Worm (Caenorhabditis elegans): ENCODE data around the gene pqn-65.
A peak's percentile ranks its signal among the peaks of the same experiment; 100 is the strongest.

Gene pqn-65

DNA sequence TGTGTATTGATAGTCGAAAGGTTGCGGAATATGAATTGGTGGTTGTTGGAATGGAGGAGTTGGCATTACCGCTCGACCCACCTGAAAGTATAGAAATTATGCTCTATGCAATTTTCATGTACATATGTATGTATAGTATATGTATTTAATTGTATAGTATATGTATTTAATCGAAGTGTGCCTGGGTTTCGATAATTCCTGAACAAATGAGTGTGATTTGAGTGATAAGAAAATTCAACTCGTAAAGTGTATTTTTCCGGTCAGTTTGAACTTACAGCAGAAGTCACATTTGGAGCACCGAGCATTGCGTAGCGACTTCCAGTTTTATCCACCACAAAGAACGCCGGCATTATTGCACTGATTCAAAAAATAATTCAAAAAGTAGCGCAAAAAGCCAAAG, 39.3 kb upstream of the pqn-65 start:
- TF ChIP-seq ttx-3 (tag; optimal IDR thresholded peaks at IDR 0.05) (no peak), ceh-14 (tag; optimal IDR thresholded peaks at IDR 0.05) (no peak), ceh-31 (tag; optimal IDR thresholded peaks at IDR 0.05) (no peak), C08G9.2 (tag; optimal IDR thresholded peaks at IDR 0.05) (no peak), hlh-13 (GFP tag; optimal IDR thresholded peaks at IDR 0.05) (no peak), pat-9 (tag; optimal IDR thresholded peaks at IDR 0.05) (no peak), rnt-1 (tag; optimal IDR thresholded peaks at IDR 0.05) (no peak), sdc-2 (tag; optimal IDR thresholded peaks at IDR 0.05) (no peak), unc-3 (GFP tag; conservative IDR thresholded peaks at IDR 0.05) (no peak), unc-3 (tag; optimal IDR thresholded peaks at IDR 0.05) (no peak), lin-11 (tag; optimal IDR thresholded peaks at IDR 0.05) (no peak), dve-1 (tag; optimal IDR thresholded peaks at IDR 0.05) (no peak), npax-4 (tag; optimal IDR thresholded peaks at IDR 0.05) (no peak), T23F11.4 (GFP tag; optimal IDR thresholded peaks at IDR 0.05) (no peak)

DNA sequence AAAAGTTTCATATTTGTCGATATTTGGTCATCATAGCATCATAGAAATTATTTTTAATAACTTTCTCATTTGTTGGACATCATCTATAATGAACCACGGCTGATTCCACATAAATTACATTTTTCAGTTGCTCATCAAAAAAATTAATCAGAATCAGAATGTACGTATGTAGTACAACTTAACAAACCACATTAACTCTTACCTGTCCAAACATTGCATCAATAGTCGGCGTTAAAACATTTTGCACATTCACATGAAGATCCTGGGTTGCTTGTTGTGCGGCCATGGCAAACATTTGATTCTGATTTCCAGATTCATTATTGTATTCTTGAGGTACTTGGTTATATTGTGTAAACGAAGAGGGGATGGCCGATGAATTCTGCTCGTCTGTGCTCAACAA, 38.9 kb upstream of the pqn-65 start:
- no peak for TF ChIP-seq ets-4 (tag; optimal IDR thresholded peaks at IDR 0.05)

DNA sequence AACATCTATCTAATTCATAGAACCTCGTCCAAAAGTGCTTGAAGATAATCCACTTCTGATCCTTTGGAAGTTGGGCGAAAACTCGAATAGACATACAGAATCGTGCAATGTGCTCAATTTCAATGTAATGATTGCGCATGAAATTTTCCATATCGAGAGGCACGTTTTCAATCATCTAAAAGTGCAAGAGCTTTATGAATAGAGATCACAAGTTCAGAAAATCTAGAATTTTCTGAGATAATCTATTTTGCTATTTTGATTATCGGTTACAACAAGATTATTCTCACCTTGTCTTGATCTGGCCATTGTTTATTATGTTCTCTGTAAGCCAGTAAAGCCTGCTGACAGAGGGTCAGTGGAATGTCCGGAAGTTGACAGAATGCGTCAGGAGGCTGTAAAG, 38.1 kb upstream of the pqn-65 start:
- TF ChIP-seq hlh-15 (tag; optimal IDR thresholded peaks at IDR 0.05) (no peak), C08G9.2 (tag; optimal IDR thresholded peaks at IDR 0.05) (no peak), unc-86 (tag; optimal IDR thresholded peaks at IDR 0.05) (no peak), tbx-2 (tag; optimal IDR thresholded peaks at IDR 0.05) (no peak), sdc-2 (tag; optimal IDR thresholded peaks at IDR 0.05) (no peak), madf-2 (tag; optimal IDR thresholded peaks at IDR 0.05) (no peak), fax-1 (tag; optimal IDR thresholded peaks at IDR 0.05) (no peak), hlh-13 (GFP tag; optimal IDR thresholded peaks at IDR 0.05) (no peak), rnt-1 (tag; optimal IDR thresholded peaks at IDR 0.05) (no peak), ets-4 (tag; optimal IDR thresholded peaks at IDR 0.05) (no peak), ceh-19 (GFP tag; optimal IDR thresholded peaks at IDR 0.05) (no peak), ceh-34 (tag; optimal IDR thresholded peaks at IDR 0.05) (no peak), sox-4 (tag; optimal IDR thresholded peaks at IDR 0.05) (no peak), ceh-31 (tag; optimal IDR thresholded peaks at IDR 0.05) (no peak), unc-42 (tag; optimal IDR thresholded peaks at IDR 0.05) (no peak), ceh-30 (tag; optimal IDR thresholded peaks at IDR 0.05) (no peak), ref-2 (tag; optimal IDR thresholded peaks at IDR 0.05) (no peak), eyg-1 (tag; optimal IDR thresholded peaks at IDR 0.05) (no peak), pat-9 (tag; optimal IDR thresholded peaks at IDR 0.05) (no peak), unc-3 (GFP tag; conservative IDR thresholded peaks at IDR 0.05) (no peak), unc-3 (tag; optimal IDR thresholded peaks at IDR 0.05) (no peak)

DNA sequence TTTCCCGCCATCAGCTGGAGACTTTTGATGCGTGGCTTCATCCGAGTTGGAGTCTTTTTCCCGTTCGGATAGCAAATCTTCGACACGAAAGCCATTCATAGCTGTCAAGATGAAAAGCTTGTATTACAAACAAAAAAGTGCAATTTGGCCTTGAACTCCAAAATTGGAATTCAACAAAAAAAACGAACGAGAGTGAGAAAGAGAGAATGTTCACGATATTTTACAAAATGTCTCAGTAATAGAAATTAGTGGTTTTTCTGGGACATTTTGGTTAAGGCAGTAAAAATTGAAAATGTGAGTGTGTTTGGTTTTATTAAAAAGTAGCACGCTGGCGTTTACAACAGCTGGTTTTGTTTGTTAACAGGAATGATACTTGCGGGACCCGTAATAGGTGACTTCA, 34.6 kb upstream of the pqn-65 start, which contains the start of gene ceh-1:
Gene ceh-1, minus strand, starts transcription at position 101 of the 400 bp plus-strand sequence.
- no peak for TF ChIP-seq ceh-48 (tag; optimal IDR thresholded peaks at IDR 0.05)
- TF ChIP-seq ceh-30 (tag; optimal IDR thresholded peaks at IDR 0.05): no peak

DNA sequence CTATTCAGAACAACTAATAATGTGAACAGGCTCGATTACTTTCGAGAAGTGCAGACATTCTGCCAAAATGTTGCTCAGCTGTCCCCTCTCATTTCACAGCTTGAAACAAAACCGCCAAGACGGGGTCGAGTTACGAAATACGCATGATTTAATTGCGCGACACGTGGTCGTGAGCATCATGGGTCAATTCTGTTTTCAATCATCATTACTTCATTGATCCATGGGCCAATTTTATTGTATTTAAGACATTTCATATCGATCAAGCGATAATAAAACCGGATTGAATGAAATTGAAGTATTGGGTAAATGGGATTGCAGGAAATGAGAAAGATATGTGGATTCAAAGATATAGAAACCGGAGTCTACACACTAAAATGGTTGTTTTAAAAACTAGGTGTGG, 33.5 kb upstream of the pqn-65 start:
- TF ChIP-seq unc-42 (tag; optimal IDR thresholded peaks at IDR 0.05) (peak; percentile 2), sox-4 (tag; optimal IDR thresholded peaks at IDR 0.05) (no peak), Y22D7AL.16 (tag; optimal IDR thresholded peaks at IDR 0.05) (no peak)

DNA sequence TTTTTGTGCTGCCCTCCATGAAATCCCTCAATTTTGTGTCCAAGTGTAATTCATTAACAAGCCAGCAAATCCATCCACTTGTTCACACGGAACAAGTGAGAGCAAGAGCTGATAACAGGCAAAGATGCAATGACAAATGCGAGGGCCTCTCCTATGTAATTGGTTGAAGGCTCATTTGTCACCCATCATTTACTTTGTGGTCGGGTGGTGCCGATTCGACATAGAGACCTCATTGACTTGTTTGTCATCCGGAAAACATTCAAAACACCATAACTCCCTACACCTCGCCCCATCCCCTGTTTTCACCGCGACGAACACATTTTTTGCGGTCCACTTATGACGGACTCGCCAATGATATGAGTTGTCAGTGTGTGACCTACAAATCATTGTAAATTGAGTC, 32.0 kb upstream of the pqn-65 start:
- TF ChIP-seq ahr-1 (tag; optimal IDR thresholded peaks at IDR 0.05): no peak
- no peak for TF ChIP-seq ceh-6 (GFP tag; optimal IDR thresholded peaks at IDR 0.05)
- no peak for TF ChIP-seq sox-4 (tag; optimal IDR thresholded peaks at IDR 0.05)

DNA sequence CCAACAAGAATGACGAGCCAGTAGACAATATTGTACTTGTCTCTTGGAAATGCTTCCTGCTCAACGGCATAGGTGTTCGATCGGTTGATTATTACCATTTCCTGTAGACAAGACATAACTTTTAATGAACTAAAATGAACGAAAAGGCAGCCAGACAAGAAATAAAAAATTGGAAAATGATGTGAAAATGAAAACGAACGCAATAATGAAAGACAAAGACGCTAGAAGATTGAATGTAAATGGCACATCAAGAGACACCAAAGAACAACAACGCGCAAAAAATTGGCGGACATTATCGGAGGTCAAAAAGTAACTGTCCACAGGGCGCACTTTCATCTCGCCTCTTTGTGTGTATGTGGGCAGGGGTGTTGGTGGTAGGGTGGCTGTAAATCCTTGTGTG, 29.7 kb upstream of the pqn-65 start, which contains the start of gene ent-5:
Gene ent-5, minus strand, starts transcription at position 101 of the 400 bp plus-strand sequence.
- TF ChIP-seq tbx-7 (tag; optimal IDR thresholded peaks at IDR 0.05): no peak
- TF ChIP-seq ceh-2 (tag; optimal IDR thresholded peaks at IDR 0.05): no peak
- TF ChIP-seq dve-1 (tag; optimal IDR thresholded peaks at IDR 0.05): no peak
- TF ChIP-seq hlh-30 (tag; optimal IDR thresholded peaks at IDR 0.05; ENCODE audit: insufficient read depth): no peak
- no peak for TF ChIP-seq unc-86 (tag; optimal IDR thresholded peaks at IDR 0.05)
- no peak for TF ChIP-seq fax-1 (tag; optimal IDR thresholded peaks at IDR 0.05)
- TF ChIP-seq C38D4.7 (GFP tag; optimal IDR thresholded peaks at IDR 0.05): no peak
- TF ChIP-seq ceh-31 (tag; optimal IDR thresholded peaks at IDR 0.05): no peak
- TF ChIP-seq lin-11 (tag; optimal IDR thresholded peaks at IDR 0.05): no peak
- TF ChIP-seq unc-3 (GFP tag; conservative IDR thresholded peaks at IDR 0.05): no peak
- TF ChIP-seq unc-3 (tag; optimal IDR thresholded peaks at IDR 0.05): no peak
- no peak for TF ChIP-seq sdc-2 (tag; optimal IDR thresholded peaks at IDR 0.05)
- TF ChIP-seq ztf-16 (tag; optimal IDR thresholded peaks at IDR 0.05): no peak
- no peak for TF ChIP-seq odd-2 (tag; optimal IDR thresholded peaks at IDR 0.05)
- TF ChIP-seq ceh-48 (tag; optimal IDR thresholded peaks at IDR 0.05): no peak
- TF ChIP-seq hlh-15 (tag; optimal IDR thresholded peaks at IDR 0.05): no peak
- no peak for TF ChIP-seq ceh-24 (tag; optimal IDR thresholded peaks at IDR 0.05)
- no peak for TF ChIP-seq ahr-1 (tag; optimal IDR thresholded peaks at IDR 0.05)
- TF ChIP-seq K09A11.1 (tag; optimal IDR thresholded peaks at IDR 0.05; ENCODE audit: insufficient read depth): no peak
